Worm (Caenorhabditis elegans) whole organism, L4 larva: ENCODE results near the gene mpz-3.

Experiments
- F10B5.3 ChIP-seq: sonication (generic microtip); optimal IDR thresholded peaks from 2 replicates; lab custom pipeline; 2016; ENCODE audit warnings: mild to moderate bottlenecking, missing genetic modification characterization, missing compliant biosample characterization
- F37D6.2 ChIP-seq: sonication (generic microtip); optimal IDR thresholded peaks from 2 replicates; lab custom pipeline; 2016; ENCODE audit warnings: mild to moderate bottlenecking, missing genetic modification characterization, missing compliant biosample characterization
- F44E2.7 ChIP-seq: fragments of 200-800 bp; sonication (Bioruptor generic); IDR thresholded peaks from 2 replicates; pipeline ENCODE4 v2.1.2; 2022; ENCODE audit warnings: missing genetic modification characterization, missing compliant biosample characterization
- Y105C5A.15 ChIP-seq: fragments of 200-800 bp; sonication (Bioruptor generic); IDR thresholded peaks from 2 replicates; pipeline ENCODE4 v1.3.6; 2022; ENCODE audit warnings: missing genetic modification characterization, missing compliant biosample characterization
- Y75B8A.6 ChIP-seq: fragments of 200-800 bp; sonication (Bioruptor generic); IDR thresholded peaks from 2 replicates; pipeline ENCODE4 v1.3.6; 2022; ENCODE audit warnings: missing genetic modification reagents, missing genetic modification characterization, missing compliant biosample characterization
- ZK337.2 ChIP-seq: fragments of 200-800 bp; sonication (Bioruptor generic); IDR thresholded peaks from 2 replicates; pipeline ENCODE4 v1.3.6; 2022; ENCODE audit warnings: missing genetic modification reagents, missing genetic modification characterization, missing compliant biosample characterization
- aha-1 ChIP-seq: fragments of 150-350 bp; peaks from one replicate; lab custom pipeline; 2014; ENCODE audit warnings: missing biosample characterization, missing genetic modification characterization
- ama-1 ChIP-seq: fragments of 150-350 bp; optimal IDR thresholded peaks from 2 replicates; lab custom pipeline; 2014; ENCODE audit warnings: inconsistent platforms, mixed read lengths
- ces-1 ChIP-seq: fragments of 150-350 bp; sonication (generic microtip); optimal IDR thresholded peaks from 4 replicates; lab custom pipeline; 2014; ENCODE audit warnings: missing biosample characterization, missing genetic modification reagents, missing genetic modification characterization
- cey-2 ChIP-seq: sonication (generic microtip); optimal IDR thresholded peaks from 3 replicates; lab custom pipeline; 2017; ENCODE audit warnings: missing genetic modification characterization, mild to moderate bottlenecking, missing compliant biosample characterization, antibody characterized with exemption, borderline replicate concordance; ENCODE audit not compliant: insufficient read depth
- daf-16 ChIP-seq, 3 experiments: sonication (generic microtip); optimal IDR thresholded peaks; 2 replicates each; lab custom pipeline; 2016 to 2017; ENCODE audit warnings: missing genetic modification characterization in 3 of 3, missing genetic modification reagents in 3 of 3, mild to moderate bottlenecking in 2 of 3, missing compliant biosample characterization in 2 of 3, missing biosample characterization in 1 of 3, moderate library complexity in 1 of 3
- dmd-6 ChIP-seq: fragments of 200-800 bp; sonication (Bioruptor generic); IDR thresholded peaks from 2 replicates; pipeline ENCODE4 v1.3.6; 2022; ENCODE audit warnings: missing genetic modification reagents, missing genetic modification characterization, missing compliant biosample characterization
- dmd-8 ChIP-seq: fragments of 200-800 bp; sonication (Bioruptor generic); IDR thresholded peaks from 2 replicates; pipeline ENCODE4 v1.3.6; 2022; ENCODE audit warnings: missing genetic modification characterization, missing compliant biosample characterization
- dmd-9 ChIP-seq: fragments of 200-800 bp; sonication (Bioruptor generic); IDR thresholded peaks from 2 replicates; pipeline ENCODE4 v1.3.6; 2022; ENCODE audit warnings: missing genetic modification reagents, missing genetic modification characterization, missing compliant biosample characterization
- dpl-1 ChIP-seq: fragments of 150-350 bp; optimal IDR thresholded peaks from 2 replicates; lab custom pipeline; 2014; ENCODE audit warnings: missing biosample characterization, missing genetic modification reagents, missing genetic modification characterization
- dve-1 ChIP-seq: sonication (generic microtip); optimal IDR thresholded peaks from 2 replicates; lab custom pipeline; 2017; ENCODE audit warnings: antibody characterized with exemption, mild to moderate bottlenecking, missing genetic modification characterization, missing compliant biosample characterization; ENCODE audit not compliant: insufficient read depth
- egl-27 ChIP-seq: sonication (generic microtip); optimal IDR thresholded peaks from 3 replicates; lab custom pipeline; 2017; ENCODE audit warnings: missing biosample characterization, missing genetic modification reagents, missing genetic modification characterization
- fos-1 ChIP-seq: fragments of 150-350 bp; optimal IDR thresholded peaks from 2 replicates; lab custom pipeline; 2014; ENCODE audit warnings: missing biosample characterization, missing genetic modification characterization
- hif-1 ChIP-seq, 2 experiments: sonication (generic microtip); optimal IDR thresholded peaks; 2 replicates each; lab custom pipeline; 2016 to 2017; ENCODE audit warnings: missing compliant biosample characterization in 2 of 2, missing genetic modification characterization in 2 of 2, missing genetic modification reagents in 2 of 2, missing genotype in 2 of 2, mild to moderate bottlenecking in 1 of 2
- hlh-11 ChIP-seq: fragments of 200-800 bp; sonication (Bioruptor generic); optimal IDR thresholded peaks from 2 replicates; lab custom pipeline; 2018; ENCODE audit warnings: mild to moderate bottlenecking, missing genetic modification characterization, missing compliant biosample characterization
- hlh-30 ChIP-seq: sonication (generic microtip); optimal IDR thresholded peaks from 2 replicates; lab custom pipeline; 2017; ENCODE audit warnings: antibody characterized with exemption, mild to moderate bottlenecking, missing genetic modification characterization, missing compliant biosample characterization; ENCODE audit not compliant: insufficient read depth
- hmg-1.1 ChIP-seq: fragments of 200-800 bp; sonication (Bioruptor generic); IDR thresholded peaks from 2 replicates; pipeline ENCODE4 v1.3.6; 2022; ENCODE audit warnings: missing genetic modification reagents, missing genetic modification characterization, missing compliant biosample characterization
- jun-1 ChIP-seq: fragments of 150-350 bp; optimal IDR thresholded peaks from 2 replicates; lab custom pipeline; 2014; ENCODE audit warnings: missing biosample characterization, missing genetic modification reagents, missing genetic modification characterization
- lin-15B ChIP-seq: fragments of 150-350 bp; sonication (generic microtip); optimal IDR thresholded peaks from 3 replicates; lab custom pipeline; 2014; ENCODE audit warnings: missing biosample characterization, missing genetic modification characterization
- lin-39 ChIP-seq: fragments of 150-350 bp; optimal IDR thresholded peaks from 2 replicates; lab custom pipeline; 2014; ENCODE audit warnings: missing biosample characterization, missing genetic modification reagents, missing genetic modification characterization
- mdl-1 ChIP-seq, 2 experiments: fragments of 150-350 bp in 1 of 2; sonication (generic microtip) in 1 of 2; optimal IDR thresholded peaks; 2 replicates each; lab custom pipeline; 2014 to 2017; ENCODE audit warnings: missing biosample characterization in 2 of 2, missing genetic modification characterization in 2 of 2
- mxl-3 ChIP-seq: fragments of 200-800 bp; sonication (Bioruptor generic); optimal IDR thresholded peaks from 2 replicates; lab custom pipeline; 2018; ENCODE audit warnings: mild to moderate bottlenecking, missing genetic modification characterization, missing compliant biosample characterization
- nhr-11 ChIP-seq: fragments of 150-350 bp; optimal IDR thresholded peaks from 2 replicates; lab custom pipeline; 2014; ENCODE audit warnings: missing biosample characterization, missing genetic modification characterization
- nhr-237 ChIP-seq: sonication (generic microtip); optimal IDR thresholded peaks from 2 replicates; lab custom pipeline; 2017; ENCODE audit warnings: missing biosample characterization, missing genetic modification characterization
- nhr-48 ChIP-seq: sonication (generic microtip); optimal IDR thresholded peaks from 2 replicates; lab custom pipeline; 2016; ENCODE audit warnings: mild to moderate bottlenecking, missing genetic modification characterization, missing compliant biosample characterization
- nhr-77 ChIP-seq: fragments of 150-350 bp; optimal IDR thresholded peaks from 2 replicates; lab custom pipeline; 2014; ENCODE audit warnings: missing biosample characterization, missing genetic modification characterization
- php-3 ChIP-seq: fragments of 200-800 bp; sonication (Bioruptor generic); IDR thresholded peaks from 2 replicates; pipeline ENCODE4 v1.3.6; 2022; ENCODE audit warnings: missing genetic modification reagents, missing genetic modification characterization, missing compliant biosample characterization
- rbr-2 ChIP-seq: sonication (generic microtip); optimal IDR thresholded peaks from 2 replicates; lab custom pipeline; 2016; ENCODE audit warnings: missing genotype, missing genetic modification characterization, missing compliant biosample characterization
- saeg-2 ChIP-seq: fragments of 200-800 bp; sonication (Bioruptor generic); IDR thresholded peaks from 2 replicates; pipeline ENCODE4 v1.3.6; 2022; ENCODE audit warnings: missing genetic modification reagents, missing genetic modification characterization, missing compliant biosample characterization
- snpc-4 ChIP-seq: fragments of 150-350 bp; optimal IDR thresholded peaks from 2 replicates; lab custom pipeline; 2014; ENCODE audit warnings: missing biosample characterization, missing genetic modification characterization
- tra-1 ChIP-seq: fragments of 200-800 bp; sonication (Bioruptor generic); IDR thresholded peaks from 2 replicates; pipeline ENCODE4 v1.3.6; 2022; ENCODE audit warnings: missing genetic modification reagents, missing genetic modification characterization, missing compliant biosample characterization
- unc-130 ChIP-seq: sonication (generic microtip); optimal IDR thresholded peaks from 2 replicates; lab custom pipeline; 2016; ENCODE audit warnings: missing genetic modification reagents, missing genetic modification characterization, missing compliant biosample characterization
- unc-62 ChIP-seq, 3 experiments: fragments of 150-350 bp in 1 of 3; sonication (generic microtip); optimal IDR thresholded peaks in 2 of 3; peaks in 1 of 3; 1 replicate in 1 of 3; 2 replicates in 2 of 3; lab custom pipeline; 2014 to 2017; ENCODE audit warnings: missing biosample characterization in 3 of 3, missing genetic modification characterization in 3 of 3, missing genetic modification reagents in 3 of 3, missing genotype in 1 of 3
- zip-11 ChIP-seq: fragments of 200-800 bp; sonication (Bioruptor generic); IDR thresholded peaks from 2 replicates; pipeline ENCODE4 v1.3.6; 2022; ENCODE audit warnings: missing genetic modification characterization, missing compliant biosample characterization
- zip-2 ChIP-seq: fragments of 150-350 bp; optimal IDR thresholded peaks from 2 replicates; lab custom pipeline; 2014; ENCODE audit warnings: missing biosample characterization, missing genetic modification characterization

Gene mpz-3

DNA sequence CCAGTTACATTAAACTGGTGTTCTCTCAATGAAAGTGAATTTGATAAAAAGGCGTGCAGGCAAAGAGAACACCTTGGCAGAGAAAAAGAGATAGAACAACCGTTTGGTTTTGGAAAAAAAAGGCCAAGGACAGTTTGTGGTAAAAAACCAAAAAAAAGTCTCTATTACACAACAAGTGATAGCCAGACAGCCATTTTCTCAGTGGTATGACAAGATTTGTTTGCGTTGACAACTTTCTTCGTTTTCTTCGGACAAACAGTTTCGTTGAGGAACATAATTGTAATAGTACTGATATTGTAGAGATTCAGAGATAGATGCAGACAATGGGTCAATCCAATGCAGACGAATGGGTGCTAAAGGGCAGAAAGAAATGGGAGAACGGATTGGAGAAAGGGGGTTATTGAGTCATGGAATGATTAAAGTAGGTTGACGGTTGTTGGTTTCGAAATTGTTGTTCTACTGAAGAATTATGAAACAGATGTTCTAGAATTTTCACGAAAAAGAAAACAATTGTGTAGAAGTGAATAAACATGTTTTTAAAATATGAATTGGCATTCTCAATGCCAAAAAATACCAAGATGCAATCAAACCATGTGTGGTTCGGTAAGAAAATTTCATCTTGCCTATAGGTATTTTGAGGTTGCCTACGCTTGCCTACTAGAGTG lies 2.9 kb downstream of the mpz-3 start (continued):
- TF ChIP-seq F37D6.2 (tag; lab: Kevin White, UChicago) (no peak), fos-1 (tag; lab: Kevin White, UChicago) (no peak), jun-1 (no peak), F44E2.7 (GFP tag; lab: Robert Waterston, UW) (no peak), mxl-3 (peak; percentile 37), snpc-4 (tag; lab: Kevin White, UChicago) (no peak), unc-62 (GFP tag; optimal IDR thresholded peaks at IDR 0.05 in 1 of 2; lab: Kevin White, UChicago) (peak in 1 of 2 experiments; percentile 92), unc-62 (tag; optimal IDR thresholded peaks at IDR 0.05; lab: Kevin White, UChicago) (no peak), nhr-48 (tag; lab: Kevin White, UChicago) (peak; percentile 69), daf-16 (GFP tag; optimal IDR thresholded peaks at IDR 0.05; lab: Kevin White, UChicago) (peak in 1 of 2 experiments; percentile 62), daf-16 (tag; optimal IDR thresholded peaks at IDR 0.05; lab: Kevin White, UChicago) (peak; percentile 12), cey-2 (peak; percentile 82), hmg-1.1 (GFP tag; lab: Robert Waterston, UW) (no peak), zip-2 (tag; lab: Kevin White, UChicago) (no peak), rbr-2 (tag; lab: Kevin White, UChicago) (no peak), Y75B8A.6 (no peak), saeg-2 (no peak), lin-39 (no peak), hlh-11 (tag; lab: Kevin White, UChicago) (peak; percentile 61), nhr-77 (tag; lab: Kevin White, UChicago) (no peak)
- TF ChIP-seq, all 104 proteins: peak for 12

DNA sequence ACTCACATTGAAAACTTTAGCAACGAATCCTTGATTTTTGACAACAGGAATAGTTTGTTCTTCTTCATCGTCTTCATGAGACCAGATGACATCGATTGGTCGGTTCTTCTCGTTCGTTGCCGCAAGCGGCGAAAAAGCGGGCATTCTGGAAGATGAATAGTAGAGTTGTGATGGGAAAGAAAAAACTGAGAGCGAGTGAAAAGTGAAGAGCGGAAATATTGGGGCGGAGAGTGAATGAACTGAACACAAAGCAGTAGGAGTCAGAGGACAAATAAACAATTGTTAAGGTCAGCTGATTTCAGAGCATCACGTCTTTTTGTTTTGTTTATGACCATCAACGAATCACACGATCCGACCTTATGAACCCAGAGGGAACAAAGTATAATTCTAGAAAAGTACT lies 3.9 kb downstream of the mpz-3 start, which contains the start of gene F18C5.10:
Gene F18C5.10, minus strand, starts transcription at position 145 of the 400 bp plus-strand sequence.
- TF ChIP-seq tra-1 (GFP tag; lab: Robert Waterston, UW) (0 out of 2 replicates have a peak, but pooled peaks have one; percentile 54), nhr-237 (tag; lab: Kevin White, UChicago) (no peak), ZK337.2 (GFP tag; lab: Robert Waterston, UW) (0 out of 2 replicates have a peak, but pooled peaks have one; percentile 3), lin-15B (no peak), daf-16 (GFP tag; optimal IDR thresholded peaks at IDR 0.05; lab: Kevin White, UChicago) (no peak), daf-16 (tag; optimal IDR thresholded peaks at IDR 0.05; lab: Kevin White, UChicago) (peak; percentile 20), F10B5.3 (tag; lab: Kevin White, UChicago) (no peak), zip-11 (GFP tag; lab: Robert Waterston, UW) (no peak), nhr-11 (tag; lab: Kevin White, UChicago) (peak; percentile 35), dve-1 (tag; lab: Kevin White, UChicago) (peak; percentile 18), hlh-11 (tag; lab: Kevin White, UChicago) (peak; percentile 10), hlh-30 (tag; lab: Kevin White, UChicago) (peak; percentile 91), ama-1 (lab: Kevin White, UChicago) (peak; percentile 79), dmd-6 (GFP tag; lab: Robert Waterston, UW) (0 out of 2 replicates have a peak, but pooled peaks have one; percentile 12), saeg-2 (no peak), ces-1 (GFP tag; lab: Kevin White, UChicago) (no peak)

DNA sequence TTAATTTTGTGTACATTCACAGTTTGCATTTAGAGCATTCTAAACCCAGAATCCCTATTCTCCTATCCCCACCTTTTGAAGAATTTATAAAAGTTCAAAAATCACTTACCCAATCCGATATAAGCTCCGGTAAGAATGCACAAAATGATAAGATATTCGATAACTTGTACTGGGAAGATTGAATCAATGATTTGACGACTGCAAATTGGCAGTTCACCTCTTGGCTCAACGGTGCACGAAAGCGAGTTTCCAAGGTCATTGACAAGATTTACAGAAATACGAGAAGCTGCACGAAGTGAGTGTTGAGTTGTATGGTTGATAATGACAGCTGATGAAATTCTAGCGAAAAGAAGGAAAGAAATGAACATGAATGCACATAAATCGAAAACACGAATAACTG lies 4.9 kb downstream of the mpz-3 start:
- TF ChIP-seq unc-62 (GFP tag; optimal IDR thresholded peaks at IDR 0.05 in 1 of 2; lab: Kevin White, UChicago) (peak in 1 of 2 experiments; percentile 67), unc-62 (tag; optimal IDR thresholded peaks at IDR 0.05; lab: Kevin White, UChicago) (no peak), lin-39 (no peak), zip-2 (tag; lab: Kevin White, UChicago) (no peak), nhr-11 (tag; lab: Kevin White, UChicago) (no peak), Y105C5A.15 (GFP tag; lab: Robert Waterston, UW) (no peak), egl-27 (tag; lab: Kevin White, UChicago) (no peak), php-3 (GFP tag; lab: Robert Waterston, UW) (no peak), ZK337.2 (GFP tag; lab: Robert Waterston, UW) (no peak), hif-1 (tag; optimal IDR thresholded peaks at IDR 0.05; lab: Kevin White, UChicago) (no peak), mdl-1 (tag; optimal IDR thresholded peaks at IDR 0.05; lab: Kevin White, UChicago) (no peak), aha-1 (peak; percentile 74), unc-130 (GFP tag; lab: Kevin White, UChicago) (no peak), dmd-9 (GFP tag; lab: Robert Waterston, UW) (no peak), dpl-1 (GFP tag; lab: Kevin White, UChicago) (no peak), dmd-8 (GFP tag; lab: Robert Waterston, UW) (no peak)
- TF ChIP-seq, all 104 proteins: peak for 2
